Fruit fly (Drosophila melanogaster): Measurements from ENCODE around the gene IFT46.

The IFT46 gene

DNA sequence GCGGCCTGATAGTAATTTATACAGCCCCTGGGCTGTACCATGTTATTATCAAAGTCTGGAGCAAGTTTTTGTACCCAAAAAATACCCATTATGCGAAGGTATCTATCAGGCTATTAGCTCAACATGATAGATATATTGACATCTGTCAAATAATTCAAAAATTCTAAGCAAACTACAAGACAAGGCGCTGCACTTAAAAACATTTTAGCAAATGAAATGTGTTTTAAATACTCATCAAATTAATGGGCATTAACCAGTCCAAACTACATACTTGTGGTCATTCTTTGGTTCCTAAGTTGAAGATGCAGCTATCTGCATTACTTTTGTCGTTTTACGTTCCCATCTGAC is 37.4 kb upstream of the IFT46 start (continued):
- TF ChIP-seq CG31224 (GFP tag; IDR thresholded peaks at IDR 0.05), result peak; percentile 61
- peak; percentile 37 for TF ChIP-seq grn (GFP tag; optimal IDR thresholded peaks at IDR 0.05)
- TF ChIP-seq Bteb2 (GFP tag; optimal IDR thresholded peaks at IDR 0.05), result no peak
- TF ChIP-seq exex (tag; optimal IDR thresholded peaks at IDR 0.05), result no peak
- peak; percentile 28 for TF ChIP-seq CG17385 (GFP tag; optimal IDR thresholded peaks at IDR 0.05)
- peak; percentile 40; the same call in 1 of the 2 replicates for TF ChIP-seq H2.0 (GFP tag; IDR thresholded peaks at IDR 0.05)
- peak; percentile 79 for TF ChIP-seq btn (GFP tag; optimal IDR thresholded peaks at IDR 0.05)
- peak; percentile 69 for TF ChIP-seq sisA (GFP tag; IDR thresholded peaks at IDR 0.05)
- peak; percentile 47 for TF ChIP-seq CG31388 (GFP tag; optimal IDR thresholded peaks at IDR 0.05)
- no peak for TF ChIP-seq sima (GFP tag; optimal IDR thresholded peaks at IDR 0.05)
- no peak for TF ChIP-seq CG18011 (GFP tag; optimal IDR thresholded peaks at IDR 0.05)
- no peak for TF ChIP-seq al (GFP tag; IDR thresholded peaks at IDR 0.05)
- TF ChIP-seq CG18599 (GFP tag; optimal IDR thresholded peaks at IDR 0.05), result peak; percentile 66
- peak; percentile 55 for TF ChIP-seq CG10565 (GFP tag; optimal IDR thresholded peaks at IDR 0.05)
- TF ChIP-seq CG8359 (GFP tag; optimal IDR thresholded peaks at IDR 0.05; ENCODE audit: borderline replicate concordance), result peak; percentile 51
- no peak for TF ChIP-seq CG17912 (GFP tag; optimal IDR thresholded peaks at IDR 0.05)
- TF ChIP-seq eve (GFP tag; optimal IDR thresholded peaks at IDR 0.05), result peak in 1 of 2 experiments; percentile 87
- peak; percentile 71 for TF ChIP-seq CG11093 (GFP tag; IDR thresholded peaks at IDR 0.05)
- TF ChIP-seq CG11398 (GFP tag; optimal IDR thresholded peaks at IDR 0.05), result no peak
- 0 out of 2 replicates have a peak, but pooled peaks have one; percentile 41 for TF ChIP-seq CG11085 (GFP tag; IDR thresholded peaks at IDR 0.05)
- peak; percentile 26 for TF ChIP-seq gro (GFP tag; optimal IDR thresholded peaks at IDR 0.05)
- TF ChIP-seq CG2712 (tag; optimal IDR thresholded peaks at IDR 0.05), result peak; percentile 93
- TF ChIP-seq D (optimal IDR thresholded peaks at IDR 0.05), result no peak
- peak; percentile 78 for TF ChIP-seq D (GFP tag; optimal IDR thresholded peaks at IDR 0.05)
- no peak for TF ChIP-seq Nf-YC (tag; optimal IDR thresholded peaks at IDR 0.05)
- no peak for TF ChIP-seq pita (GFP tag; optimal IDR thresholded peaks at IDR 0.05)
- peak; percentile 43; the same call in 1 of the 2 replicates for TF ChIP-seq dati (GFP tag; IDR thresholded peaks at IDR 0.05)
- no peak for TF ChIP-seq CG10543 (GFP tag; optimal IDR thresholded peaks at IDR 0.05)
- peak; percentile 44 for TF ChIP-seq CG15011 (GFP tag; optimal IDR thresholded peaks at IDR 0.05)
- TF ChIP-seq CG17361 (GFP tag; IDR thresholded peaks at IDR 0.05), result peak; percentile 86
- TF ChIP-seq slbo (GFP tag; IDR thresholded peaks at IDR 0.05), result peak; percentile 44
- peak; percentile 58 for TF ChIP-seq E2f1 (GFP tag; IDR thresholded peaks at IDR 0.05)
- TF ChIP-seq Blimp-1 (GFP tag; optimal IDR thresholded peaks at IDR 0.05), result peak; percentile 86
- peak; percentile 90 for TF ChIP-seq nmo (GFP tag; optimal IDR thresholded peaks at IDR 0.05)
- TF ChIP-seq Dref (GFP tag; IDR thresholded peaks at IDR 0.05), result no peak
- peak; percentile 41; the same call in 1 of the 3 replicates for TF ChIP-seq z (GFP tag; IDR thresholded peaks at IDR 0.05)
- peak; percentile 51 for TF ChIP-seq CG1792 (GFP tag; optimal IDR thresholded peaks at IDR 0.05)
- TF ChIP-seq CG9437 (GFP tag; optimal IDR thresholded peaks at IDR 0.05), result no peak
- peak; percentile 72 for TF ChIP-seq jing (GFP tag; optimal IDR thresholded peaks at IDR 0.05)
- TF ChIP-seq HHEX (GFP tag; optimal IDR thresholded peaks at IDR 0.05), result peak; percentile 45
- TF ChIP-seq en (GFP tag; optimal IDR thresholded peaks at IDR 0.05), result no peak
- TF ChIP-seq bsh (GFP tag; optimal IDR thresholded peaks at IDR 0.05), result peak in 1 of 2 experiments; percentile 76
- peak; percentile 67 for TF ChIP-seq bcd (GFP tag; optimal IDR thresholded peaks at IDR 0.05)
- peak; percentile 92 for TF ChIP-seq lbe (GFP tag; optimal IDR thresholded peaks at IDR 0.05)
- TF ChIP-seq hbn (GFP tag; IDR thresholded peaks at IDR 0.05; ENCODE audit: partially characterized antibody), result no peak
- peak; percentile 22 for TF ChIP-seq ERR (GFP tag; optimal IDR thresholded peaks at IDR 0.05)
- TF ChIP-seq NfI (GFP tag; optimal IDR thresholded peaks at IDR 0.05), result no peak
- TF ChIP-seq Antp (GFP tag; optimal IDR thresholded peaks at IDR 0.05), result no peak
- TF ChIP-seq CG11456 (GFP tag; IDR thresholded peaks at IDR 0.05), result peak; percentile 71; the same call in 2 of the 3 replicates
- TF ChIP-seq CG34422 (GFP tag; IDR thresholded peaks at IDR 0.05), result peak; percentile 71; the same call in 2 of the 3 replicates
- peak in 1 of 3 experiments; percentile 78 for TF ChIP-seq Stat92E (GFP tag; optimal IDR thresholded peaks at IDR 0.05)
